Fruit fly (Drosophila melanogaster) whole organism, embryonic: ENCODE data around the gene CG10581.
A peak's percentile ranks its signal among the peaks of the same experiment; 100 is the strongest.

Source experiments
- Ada2b ChIP-seq: fragments of 200-800 bp; sonication (Bioruptor generic); IDR thresholded peaks from 2 replicates; pipeline ENCODE4 v1.3.6; 2022; ENCODE audit warnings: missing biosample characterization, missing genetic modification characterization
- CG10565 ChIP-seq: fragments of 200-800 bp; sonication (Bioruptor generic); optimal IDR thresholded peaks from 3 replicates; lab custom pipeline; 2016; ENCODE audit warnings: missing biosample characterization, mild to moderate bottlenecking, missing genetic modification characterization
- CG10979 ChIP-seq: fragments of 200-800 bp; sonication (Bioruptor generic); optimal IDR thresholded peaks from 2 replicates; lab custom pipeline; 2018; ENCODE audit warnings: missing biosample characterization, mild to moderate bottlenecking, missing genetic modification characterization, moderate library complexity
- CG11696 ChIP-seq: fragments of 200-800 bp; sonication (Bioruptor generic); IDR thresholded peaks from 2 replicates; pipeline ENCODE4 v1.3.6; 2022; ENCODE audit warnings: missing biosample characterization, missing genetic modification characterization
- CG12104 ChIP-seq: fragments of 200-800 bp; sonication (Bioruptor generic); optimal IDR thresholded peaks from 3 replicates; lab custom pipeline; 2016; ENCODE audit warnings: missing biosample characterization, missing genetic modification characterization
- CG12219 ChIP-seq: fragments of 200-800 bp; sonication (Bioruptor generic); optimal IDR thresholded peaks from 3 replicates; lab custom pipeline; 2018; ENCODE audit warnings: missing biosample characterization, mild to moderate bottlenecking, missing genetic modification characterization
- CG13287 ChIP-seq: fragments of 200-800 bp; sonication (Bioruptor generic); IDR thresholded peaks from 2 replicates; pipeline ENCODE4 v1.3.6; 2022; ENCODE audit warnings: missing biosample characterization, missing genetic modification characterization; ENCODE audit not compliant: partially characterized antibody
- CG14965 ChIP-seq: fragments of 200-800 bp; sonication (Bioruptor generic); optimal IDR thresholded peaks from 2 replicates; lab custom pipeline; 2016; ENCODE audit warnings: missing biosample characterization, missing genetic modification characterization, borderline replicate concordance
- CG15073 ChIP-seq: fragments of 200-800 bp; sonication (Bioruptor generic); optimal IDR thresholded peaks from 2 replicates; lab custom pipeline; 2016; ENCODE audit warnings: missing biosample characterization, missing genetic modification characterization
- CG1602 ChIP-seq: fragments of 200-800 bp; sonication (Bioruptor generic); optimal IDR thresholded peaks from 3 replicates; lab custom pipeline; 2016; ENCODE audit warnings: missing biosample characterization, missing genetic modification characterization
- CG1647 ChIP-seq: fragments of 200-800 bp; sonication (Bioruptor generic); optimal IDR thresholded peaks from 3 replicates; lab custom pipeline; 2016; ENCODE audit warnings: missing biosample characterization, missing genetic modification characterization
- CG16815 ChIP-seq: fragments of 200-800 bp; sonication (Bioruptor generic); optimal IDR thresholded peaks from 3 replicates; lab custom pipeline; 2017; ENCODE audit warnings: missing biosample characterization, mild to moderate bottlenecking, missing genetic modification characterization
- CG2120 ChIP-seq: fragments of 200-800 bp; sonication (Bioruptor generic); optimal IDR thresholded peaks from 3 replicates; lab custom pipeline; 2016; ENCODE audit warnings: missing biosample characterization, missing genetic modification characterization
- CG2678 ChIP-seq: fragments of 200-800 bp; sonication (Bioruptor generic); optimal IDR thresholded peaks from 3 replicates; lab custom pipeline; 2019; ENCODE audit warnings: missing biosample characterization, mild to moderate bottlenecking, missing genetic modification characterization, moderate library complexity
- CG3065 ChIP-seq: fragments of 200-800 bp; sonication (Bioruptor generic); optimal IDR thresholded peaks from 2 replicates; lab custom pipeline; 2016; ENCODE audit warnings: missing biosample characterization, missing genetic modification characterization
- CG31365 ChIP-seq: fragments of 200-800 bp; sonication (Bioruptor generic); optimal IDR thresholded peaks from 2 replicates; lab custom pipeline; 2018; ENCODE audit warnings: missing biosample characterization, mild to moderate bottlenecking, missing genetic modification characterization
- CG34376 ChIP-seq: fragments of 200-800 bp; sonication (Bioruptor generic); optimal IDR thresholded peaks from 2 replicates; lab custom pipeline; 2018; ENCODE audit warnings: missing biosample characterization, mild to moderate bottlenecking, missing genetic modification characterization
- CG4282 ChIP-seq: fragments of 200-800 bp; sonication (Bioruptor generic); optimal IDR thresholded peaks from 2 replicates; lab custom pipeline; 2016; ENCODE audit warnings: missing biosample characterization, missing genetic modification characterization
- CG4360 ChIP-seq: fragments of 200-800 bp; sonication (Bioruptor generic); IDR thresholded peaks from 2 replicates; pipeline ENCODE4 v1.3.6; 2022; ENCODE audit warnings: missing biosample characterization, missing genetic modification characterization
- CG7839 ChIP-seq: fragments of 200-800 bp; sonication (Bioruptor generic); optimal IDR thresholded peaks from 3 replicates; lab custom pipeline; 2018; ENCODE audit warnings: missing biosample characterization, mild to moderate bottlenecking, missing genetic modification characterization, moderate library complexity
- CG8281 ChIP-seq: fragments of 200-800 bp; sonication (Bioruptor generic); optimal IDR thresholded peaks from 2 replicates; lab custom pipeline; 2018; ENCODE audit warnings: missing biosample characterization, mild to moderate bottlenecking, missing genetic modification characterization, moderate library complexity
- CG8924 ChIP-seq: fragments of 200-800 bp; optimal IDR thresholded peaks from 3 replicates; lab custom pipeline; 2019; ENCODE audit warnings: missing biosample characterization, mild to moderate bottlenecking, missing genetic modification characterization, moderate library complexity
- Chrac-16 ChIP-seq: fragments of 200-800 bp; sonication (Bioruptor generic); optimal IDR thresholded peaks from 3 replicates; lab custom pipeline; 2016; ENCODE audit warnings: missing biosample characterization, missing genetic modification characterization
- Dref ChIP-seq: fragments of 200-800 bp; sonication (Bioruptor generic); IDR thresholded peaks from 2 replicates; pipeline ENCODE4 v1.3.6; 2022; ENCODE audit warnings: missing biosample characterization, missing genetic modification characterization
- Elba2 ChIP-seq: fragments of 200-800 bp; sonication (Bioruptor generic); optimal IDR thresholded peaks from 3 replicates; lab custom pipeline; 2016; ENCODE audit warnings: missing biosample characterization, missing genetic modification characterization
- Ets65A ChIP-seq: fragments of 200-800 bp; sonication (Bioruptor generic); peaks from one replicate; lab custom pipeline; 2016; ENCODE audit warnings: missing biosample characterization, missing genetic modification characterization
- HLH4C ChIP-seq: fragments of 200-800 bp; sonication (Bioruptor generic); IDR thresholded peaks from 3 replicates; pipeline ENCODE4 v1.3.6; 2022; ENCODE audit warnings: missing biosample characterization, missing genetic modification characterization; ENCODE audit not compliant: partially characterized antibody
- Hr78 ChIP-seq, 2 experiments: fragments of 200-800 bp in 1 of 2; fragments of >200 bp in 1 of 2; sonication (Bioruptor generic) in 1 of 2; optimal IDR thresholded peaks; 2 replicates each; lab custom pipeline; 2017 to 2019; ENCODE audit warnings: missing biosample characterization in 2 of 2, missing genetic modification characterization in 2 of 2, mild to moderate bottlenecking in 1 of 2, moderate library complexity in 1 of 2
- MTF-1 ChIP-seq: fragments of 200-800 bp; sonication (Bioruptor generic); optimal IDR thresholded peaks from 2 replicates; lab custom pipeline; 2018; ENCODE audit warnings: missing biosample characterization, mild to moderate bottlenecking, missing genetic modification characterization, borderline replicate concordance
- Scr ChIP-seq: fragments of 200-800 bp; sonication (Bioruptor generic); IDR thresholded peaks from 2 replicates; pipeline ENCODE4 v1.3.6; 2022; ENCODE audit warnings: missing biosample characterization, missing genetic modification characterization; ENCODE audit not compliant: partially characterized antibody
- Tbp ChIP-seq: fragments of >200 bp; optimal IDR thresholded peaks from 2 replicates; lab custom pipeline; 2018; ENCODE audit warnings: missing biosample characterization, missing genetic modification characterization
- Xrp1 ChIP-seq: fragments of 200-800 bp; sonication (Bioruptor generic); IDR thresholded peaks from 2 replicates; pipeline ENCODE4 v1.3.6; 2022; ENCODE audit warnings: missing biosample characterization, missing genetic modification characterization
- az2 ChIP-seq: fragments of 200-800 bp; sonication (Bioruptor generic); optimal IDR thresholded peaks from 3 replicates; lab custom pipeline; 2016; ENCODE audit warnings: missing biosample characterization, missing genetic modification characterization
- bab2 ChIP-seq: fragments of 200-800 bp; sonication (Bioruptor generic); optimal IDR thresholded peaks from 2 replicates; lab custom pipeline; 2016; ENCODE audit warnings: missing biosample characterization, missing genetic modification characterization
- chn ChIP-seq: fragments of 200-800 bp; sonication (Bioruptor generic); optimal IDR thresholded peaks from 2 replicates; lab custom pipeline; 2016; ENCODE audit warnings: missing biosample characterization, missing genetic modification characterization
- ci ChIP-seq: fragments of 200-800 bp; sonication (Bioruptor generic); IDR thresholded peaks from 3 replicates; pipeline ENCODE4 v1.3.6; 2022; ENCODE audit warnings: missing biosample characterization, missing genetic modification characterization
- crc ChIP-seq: fragments of 200-800 bp; sonication (Bioruptor generic); optimal IDR thresholded peaks from 2 replicates; lab custom pipeline; 2016; ENCODE audit warnings: missing biosample characterization, missing genetic modification characterization
- dimm ChIP-seq: fragments of 200-800 bp; sonication (Bioruptor generic); IDR thresholded peaks from 2 replicates; pipeline ENCODE4 v1.3.6; 2022; ENCODE audit warnings: missing biosample characterization, missing genetic modification characterization
- eve ChIP-seq, 2 experiments: fragments of >200 bp; optimal IDR thresholded peaks; 2 replicates each; lab custom pipeline; 2017; ENCODE audit warnings: missing biosample characterization in 2 of 2, missing genetic modification characterization in 2 of 2
- grn ChIP-seq: fragments of 200-800 bp; sonication (Bioruptor generic); optimal IDR thresholded peaks from 3 replicates; lab custom pipeline; 2017; ENCODE audit warnings: missing biosample characterization, missing genetic modification characterization
- ham ChIP-seq: fragments of 200-800 bp; sonication (Bioruptor generic); IDR thresholded peaks from 2 replicates; pipeline ENCODE4 v1.3.6; 2022; ENCODE audit warnings: missing biosample characterization, missing genetic modification characterization
- hkb ChIP-seq, 2 experiments: fragments of 200-800 bp in 1 of 2; fragments of >200 bp in 1 of 2; sonication (Bioruptor generic) in 1 of 2; IDR thresholded peaks in 1 of 2; optimal IDR thresholded peaks in 1 of 2; 2 replicates each; pipeline versions ENCODE4 v1.3.6 to Lab custom; 2017 to 2022; ENCODE audit warnings: missing biosample characterization in 1 of 2, missing genetic modification characterization in 1 of 2
- ind ChIP-seq: fragments of 200-800 bp; sonication (Bioruptor generic); optimal IDR thresholded peaks from 3 replicates; lab custom pipeline; 2016; ENCODE audit warnings: missing biosample characterization, missing genetic modification characterization
- insv ChIP-seq, 2 experiments: fragments of 200-800 bp; sonication (Bioruptor generic); optimal IDR thresholded peaks; 3 replicates each; lab custom pipeline; 2016 to 2018; ENCODE audit warnings: missing biosample characterization in 2 of 2, missing genetic modification characterization in 2 of 2
- ken ChIP-seq: fragments of 200-800 bp; sonication (Bioruptor generic); IDR thresholded peaks from 3 replicates; pipeline ENCODE4 v1.3.6; 2022; ENCODE audit warnings: missing biosample characterization, missing genetic modification characterization
- lilli ChIP-seq: fragments of 200-800 bp; sonication (Bioruptor generic); optimal IDR thresholded peaks from 3 replicates; lab custom pipeline; 2016; ENCODE audit warnings: missing biosample characterization, missing genetic modification characterization
- luna ChIP-seq: fragments of 200-800 bp; sonication (Bioruptor generic); optimal IDR thresholded peaks from 2 replicates; lab custom pipeline; 2016; ENCODE audit warnings: missing biosample characterization, missing genetic modification characterization
- pho ChIP-seq: fragments of 200-800 bp; sonication (Bioruptor generic); optimal IDR thresholded peaks from 2 replicates; lab custom pipeline; 2016; ENCODE audit warnings: missing biosample characterization, missing genetic modification characterization
- sc ChIP-seq, 3 experiments: fragments of >200 bp in 2 of 3; fragments of 200-800 bp in 1 of 3; sonication (Bioruptor generic) in 1 of 3; optimal IDR thresholded peaks; 2 replicates in 2 of 3; 3 replicates in 1 of 3; lab custom pipeline; 2017; ENCODE audit warnings: mild to moderate bottlenecking in 1 of 3, missing biosample characterization in 1 of 3, missing genetic modification characterization in 1 of 3, missing genetic modification reagents in 1 of 3
- tap ChIP-seq: fragments of 200-800 bp; optimal IDR thresholded peaks from 3 replicates; lab custom pipeline; 2019; ENCODE audit warnings: missing biosample characterization, mild to moderate bottlenecking, missing genetic modification characterization, moderate library complexity
- vfl ChIP-seq: fragments of 200-800 bp; sonication (Bioruptor generic); optimal IDR thresholded peaks from 2 replicates; lab custom pipeline; 2016; ENCODE audit warnings: missing biosample characterization, missing genetic modification characterization

Gene CG10581

DNA sequence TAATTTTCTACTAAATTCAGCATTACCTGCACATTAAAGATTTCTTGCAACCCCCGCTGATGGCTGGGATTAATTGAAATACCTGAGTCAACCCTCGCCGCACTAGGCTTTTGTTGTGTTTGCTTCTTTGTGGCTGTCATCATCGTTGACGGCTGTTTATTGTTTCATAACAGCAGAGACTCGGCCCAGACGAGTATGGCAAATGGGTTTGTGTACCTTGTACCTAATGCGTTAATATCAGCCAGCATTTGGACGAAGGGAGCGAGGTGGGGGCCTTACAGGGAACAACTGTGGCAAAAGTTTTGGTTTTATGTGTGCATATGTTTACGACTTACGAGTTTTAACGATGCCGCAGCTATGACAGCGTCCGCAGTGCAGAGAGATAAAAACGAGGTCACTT, 21.8 kb upstream of the CG10581 start (continued):
- no peak for TF ChIP-seq crc (GFP tag; lab: Kevin White, UChicago)
- TF ChIP-seq insv (GFP tag; optimal IDR thresholded peaks at IDR 0.05; lab: Kevin White, UChicago): no peak
- TF ChIP-seq ham (GFP tag; lab: Robert Waterston, UW): no peak
- no peak for TF ChIP-seq grn
- no peak for TF ChIP-seq bab2 (GFP tag; lab: Kevin White, UChicago)
- TF ChIP-seq CG7839 (tag; lab: Kevin White, UChicago): no peak
- no peak for TF ChIP-seq CG4282 (GFP tag; lab: Kevin White, UChicago)
- no peak for TF ChIP-seq Ada2b (GFP tag; lab: Robert Waterston, UW)
- TF ChIP-seq HLH4C (GFP tag; lab: Robert Waterston, UW): no peak
- no peak for TF ChIP-seq vfl (GFP tag; lab: Kevin White, UChicago)
- no peak for TF ChIP-seq az2 (GFP tag; lab: Kevin White, UChicago)
- TF ChIP-seq Xrp1: no peak
- TF ChIP-seq eve (GFP tag; optimal IDR thresholded peaks at IDR 0.05; lab: Kevin White, UChicago): no peak
- no peak for TF ChIP-seq CG1647 (GFP tag; lab: Kevin White, UChicago)
- no peak for TF ChIP-seq CG13287 (GFP tag; lab: Robert Waterston, UW)
- no peak for TF ChIP-seq pho (GFP tag; lab: Kevin White, UChicago)
- TF ChIP-seq CG2678 (tag; lab: Kevin White, UChicago): no peak
- TF ChIP-seq tap (tag; lab: Kevin White, UChicago): no peak
- TF ChIP-seq Hr78 (GFP tag; optimal IDR thresholded peaks at IDR 0.05; lab: Kevin White, UChicago): no peak
- TF ChIP-seq MTF-1 (GFP tag; lab: Kevin White, UChicago): peak; percentile 40
- TF ChIP-seq ind (GFP tag; lab: Kevin White, UChicago): no peak
- no peak for TF ChIP-seq CG12104
- no peak for TF ChIP-seq Chrac-16 (GFP tag; lab: Kevin White, UChicago)
- no peak for TF ChIP-seq CG8281 (tag; lab: Kevin White, UChicago)
- no peak for TF ChIP-seq ken (GFP tag; lab: Robert Waterston, UW)
- no peak for TF ChIP-seq CG2120 (GFP tag; lab: Kevin White, UChicago)
- TF ChIP-seq CG31365: no peak
- TF ChIP-seq Tbp (GFP tag; lab: Kevin White, UChicago): no peak
- no peak for TF ChIP-seq CG11696 (GFP tag; lab: Robert Waterston, UW)
- TF ChIP-seq CG8924 (tag; lab: Kevin White, UChicago): no peak
- TF ChIP-seq CG14965 (GFP tag; lab: Kevin White, UChicago): no peak
- no peak for TF ChIP-seq dimm
- no peak for TF ChIP-seq CG12219 (GFP tag; lab: Kevin White, UChicago)
- no peak for TF ChIP-seq CG1602 (GFP tag; lab: Kevin White, UChicago)
- no peak for TF ChIP-seq Elba2 (GFP tag; lab: Kevin White, UChicago)
- no peak for TF ChIP-seq Dref
- no peak for TF ChIP-seq CG15073 (GFP tag; lab: Kevin White, UChicago)
- no peak for TF ChIP-seq CG34376 (GFP tag; lab: Kevin White, UChicago)
- no peak for TF ChIP-seq CG10565
- no peak for TF ChIP-seq Scr (GFP tag; lab: Robert Waterston, UW)
- no peak for TF ChIP-seq luna (GFP tag; lab: Kevin White, UChicago)
- TF ChIP-seq CG16815: no peak
- TF ChIP-seq ci (GFP tag; lab: Robert Waterston, UW): 0 out of 3 replicates have a peak, but pooled peaks have one; percentile 42
- TF ChIP-seq lilli (GFP tag; lab: Kevin White, UChicago): no peak
- no peak for TF ChIP-seq CG3065 (GFP tag; lab: Kevin White, UChicago)
- no peak for TF ChIP-seq CG10979 (tag; lab: Kevin White, UChicago)
- TF ChIP-seq CG4360 (GFP tag; lab: Robert Waterston, UW): no peak
- no peak for TF ChIP-seq chn (GFP tag; lab: Kevin White, UChicago)
- no peak for TF ChIP-seq hkb (optimal IDR thresholded peaks at IDR 0.05; lab: Kevin White, UChicago)
- TF ChIP-seq hkb (GFP tag; IDR thresholded peaks at IDR 0.05; lab: Robert Waterston, UW): 0 out of 2 replicates have a peak, but pooled peaks have one; percentile 37
- no peak for TF ChIP-seq sc (optimal IDR thresholded peaks at IDR 0.05; lab: Kevin White, UChicago)
- TF ChIP-seq sc (GFP tag; optimal IDR thresholded peaks at IDR 0.05; lab: Kevin White, UChicago): no peak
- no peak for TF ChIP-seq Ets65A (GFP tag; lab: Kevin White, UChicago)
